Worm (Caenorhabditis elegans): ENCODE measurements around the gene spat-2.

ce11 chrIII:11039250-11039649 is 2.5 kb downstream of the spat-2 start:
- TF ChIP-seq snpc-4 (tag; optimal IDR thresholded peaks at IDR 0.05): no peak
- TF ChIP-seq nhr-25 (tag; optimal IDR thresholded peaks at IDR 0.05): no peak
- TF ChIP-seq ZK546.5 (tag; optimal IDR thresholded peaks at IDR 0.05): no peak
